Fruit fly (Drosophila melanogaster): ENCODE data around the gene Rbp9.

Gene Rbp9

DNA sequence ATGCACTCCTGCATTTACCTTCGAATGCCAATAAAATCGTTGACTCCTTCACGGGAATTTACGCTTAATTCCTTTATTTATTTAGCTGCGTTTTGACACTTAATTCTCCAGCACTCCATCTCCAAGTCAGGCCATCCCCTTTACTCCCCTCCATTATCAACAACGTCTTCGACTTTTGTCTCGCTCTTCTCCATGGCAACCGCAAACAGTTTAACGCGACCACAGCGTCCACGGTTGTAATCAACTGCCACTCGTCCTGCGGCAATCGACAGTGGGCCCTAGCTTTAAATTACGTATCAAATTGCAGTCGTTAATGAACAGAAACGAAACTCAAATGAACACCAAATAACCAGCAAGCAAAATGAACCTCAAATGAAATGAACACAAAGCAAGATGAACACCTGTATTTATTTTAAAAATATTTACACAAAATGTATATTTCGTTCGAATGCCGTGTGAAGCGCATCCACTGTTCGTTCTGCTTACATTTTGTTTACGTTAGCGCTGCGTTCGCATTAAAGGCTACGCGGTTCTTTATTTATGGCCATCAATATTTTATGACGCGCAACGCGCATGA, 22.9 kb upstream of the Rbp9 start (continued):
- TF ChIP-seq CG12071 (GFP tag; optimal IDR thresholded peaks at IDR 0.05) (no peak), ttk (GFP tag; IDR thresholded peaks at IDR 0.05) (no peak), Oli (tag; optimal IDR thresholded peaks at IDR 0.05) (peak; percentile 11), CG10979 (tag; optimal IDR thresholded peaks at IDR 0.05) (peak; percentile 9), Ets65A (GFP tag) (peak; percentile 87), Hr51 (GFP tag; optimal IDR thresholded peaks at IDR 0.05) (peak in 1 of 2 experiments; percentile 47), CG3407 (GFP tag; optimal IDR thresholded peaks at IDR 0.05) (no peak), Usf (GFP tag; optimal IDR thresholded peaks at IDR 0.05) (no peak), Adf1 (GFP tag; IDR thresholded peaks at IDR 0.05) (no peak), ranshi (GFP tag; IDR thresholded peaks at IDR 0.05) (no peak), CG30020 (tag; optimal IDR thresholded peaks at IDR 0.05) (no peak), CG10209 (GFP tag; optimal IDR thresholded peaks at IDR 0.05) (peak; percentile 5), bsh (GFP tag; optimal IDR thresholded peaks at IDR 0.05) (peak; percentile 35 to 62), stc (GFP tag; IDR thresholded peaks at IDR 0.05) (no peak), dpn (GFP tag; optimal IDR thresholded peaks at IDR 0.05) (no peak), phol (tag; optimal IDR thresholded peaks at IDR 0.05) (peak; percentile 22), CG15479 (GFP tag; optimal IDR thresholded peaks at IDR 0.05) (no peak), Nf-YC (tag; optimal IDR thresholded peaks at IDR 0.05) (no peak), Sry-δ (GFP tag; optimal IDR thresholded peaks at IDR 0.05) (no peak), D19A (tag; optimal IDR thresholded peaks at IDR 0.05) (peak; percentile 89), corto (GFP tag; optimal IDR thresholded peaks at IDR 0.05) (no peak), chinmo (GFP tag; IDR thresholded peaks at IDR 0.05; ENCODE audit: partially characterized antibody) (no peak), cwo (GFP tag; optimal IDR thresholded peaks at IDR 0.05) (no peak), CG17328 (GFP tag; IDR thresholded peaks at IDR 0.05) (no peak), CG18599 (GFP tag; optimal IDR thresholded peaks at IDR 0.05) (peak; percentile 63), CG17568 (GFP tag; optimal IDR thresholded peaks at IDR 0.05) (no peak), PHDP (tag; optimal IDR thresholded peaks at IDR 0.05) (peak; percentile 24), Med (GFP tag) (peak; percentile 84), run (tag; optimal IDR thresholded peaks at IDR 0.05) (peak; percentile 42), CG13424 (tag; optimal IDR thresholded peaks at IDR 0.05) (peak; percentile 21), lab (GFP tag; optimal IDR thresholded peaks at IDR 0.05) (peak; percentile 33), CG12104 (GFP tag; optimal IDR thresholded peaks at IDR 0.05) (no peak), dysf (GFP tag; IDR thresholded peaks at IDR 0.05) (peak; percentile 25; the same call in 1 of the 3 replicates), CG2129 (GFP tag; IDR thresholded peaks at IDR 0.05; ENCODE audit: partially characterized antibody) (no peak), ssp (GFP tag; IDR thresholded peaks at IDR 0.05) (no peak), CG31441 (GFP tag; IDR thresholded peaks at IDR 0.05) (0 out of 2 replicates have a peak, but pooled peaks have one; percentile 31), hkb (optimal IDR thresholded peaks at IDR 0.05) (no peak), hkb (GFP tag; IDR thresholded peaks at IDR 0.05) (0 out of 2 replicates have a peak, but pooled peaks have one; percentile 6), Aef1 (GFP tag; IDR thresholded peaks at IDR 0.05) (no peak), jigr1 (GFP tag; IDR thresholded peaks at IDR 0.05) (no peak), nom (GFP tag; optimal IDR thresholded peaks at IDR 0.05) (peak; percentile 70), CG31388 (GFP tag; optimal IDR thresholded peaks at IDR 0.05) (no peak), gem (tag; optimal IDR thresholded peaks at IDR 0.05) (peak; percentile 48), lilli (GFP tag; optimal IDR thresholded peaks at IDR 0.05) (peak; percentile 26), unpg (GFP tag; optimal IDR thresholded peaks at IDR 0.05) (peak; percentile 28), CG2678 (tag; optimal IDR thresholded peaks at IDR 0.05) (peak; percentile 41), Fer1 (GFP tag; optimal IDR thresholded peaks at IDR 0.05) (peak; percentile 52), CG17385 (GFP tag; optimal IDR thresholded peaks at IDR 0.05) (no peak), chm (GFP tag; IDR thresholded peaks at IDR 0.05) (no peak), sisA (GFP tag; IDR thresholded peaks at IDR 0.05) (no peak)

Measured in whole organism, embryonic.